Fruit fly (Drosophila melanogaster): ENCODE results near the gene CG4119.
A peak's percentile ranks its signal among the peaks of the same experiment; 100 is the strongest.

Gene CG4119

DNA sequence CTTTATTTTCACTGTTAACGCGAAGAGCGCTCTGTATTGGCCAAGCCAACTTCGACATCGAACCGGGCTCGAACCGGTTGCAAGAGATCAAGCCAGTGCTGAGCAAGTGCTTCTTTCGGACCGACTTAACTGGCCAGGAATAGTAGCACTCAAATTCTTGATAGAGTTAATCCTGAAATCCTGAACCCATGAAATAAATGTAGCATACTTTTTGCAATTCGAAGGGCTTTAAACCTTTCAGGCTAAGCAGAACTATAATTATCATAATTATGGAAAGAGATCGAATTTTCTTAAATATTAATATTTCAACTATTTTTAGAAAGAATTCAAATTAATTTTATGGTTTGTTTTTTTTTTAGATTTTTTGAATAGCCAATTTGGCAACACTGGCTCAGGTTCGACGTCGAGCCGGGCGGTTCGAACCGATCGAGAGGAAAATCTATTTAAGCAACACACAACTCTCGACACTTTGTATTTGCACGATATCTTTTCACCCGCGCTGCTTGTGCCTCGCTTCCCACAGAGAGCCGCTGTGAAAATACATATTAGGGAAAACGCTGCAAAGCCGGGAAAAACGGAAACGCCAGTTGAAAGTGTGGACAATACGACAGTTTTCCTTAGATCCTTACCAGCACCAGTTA, 32.4 kb downstream of the CG4119 start, which contains the start of gene AdamTS-B (continued):
- TF ChIP-seq topi (GFP tag; optimal IDR thresholded peaks at IDR 0.05) (peak; percentile 66), achi (GFP tag; optimal IDR thresholded peaks at IDR 0.05) (peak; percentile 71), CG8119 (GFP tag; IDR thresholded peaks at IDR 0.05) (peak; percentile 80), CG11762 (GFP tag; optimal IDR thresholded peaks at IDR 0.05; ENCODE audit: insufficient read depth) (peak; percentile 45), CG8319 (GFP tag; optimal IDR thresholded peaks at IDR 0.05) (peak; percentile 16), Gug (GFP tag; IDR thresholded peaks at IDR 0.05) (peak; percentile 63; the same call in 1 of the 2 replicates), CG31627 (GFP tag; optimal IDR thresholded peaks at IDR 0.05) (peak; percentile 55), svp (GFP tag) (no peak), esn (GFP tag; optimal IDR thresholded peaks at IDR 0.05) (peak; percentile 67), Smox (GFP tag; optimal IDR thresholded peaks at IDR 0.05) (peak; percentile 70), CG10669 (GFP tag; optimal IDR thresholded peaks at IDR 0.05) (peak; percentile 73), Met (GFP tag; optimal IDR thresholded peaks at IDR 0.05) (peak; percentile 77), Hr39 (GFP tag; optimal IDR thresholded peaks at IDR 0.05) (peak; percentile 35), Ets21C (GFP tag; optimal IDR thresholded peaks at IDR 0.05) (peak; percentile 26), CG3919 (GFP tag; optimal IDR thresholded peaks at IDR 0.05) (peak; percentile 62), CG6854 (GFP tag; optimal IDR thresholded peaks at IDR 0.05) (peak; percentile 48), dac (GFP tag; optimal IDR thresholded peaks at IDR 0.05) (peak; percentile 46), Eip78C (GFP tag) (peak; percentile 22), dsx (GFP tag; optimal IDR thresholded peaks at IDR 0.05; ENCODE audit: poor library complexity, severe bottlenecking) (peak; percentile 57)

- TF ChIP-seq Hr39 (GFP tag; optimal IDR thresholded peaks at IDR 0.05): peak; percentile 67
- peak; percentile 73 for TF ChIP-seq Met (GFP tag; optimal IDR thresholded peaks at IDR 0.05)
- TF ChIP-seq CG16779 (tag; optimal IDR thresholded peaks at IDR 0.05): peak; percentile 37
- no peak for TF ChIP-seq fkh (GFP tag; optimal IDR thresholded peaks at IDR 0.05)
- peak; percentile 44 for TF ChIP-seq Sox15 (GFP tag; optimal IDR thresholded peaks at IDR 0.05)
- TF ChIP-seq CG3032 (tag; optimal IDR thresholded peaks at IDR 0.05): peak; percentile 51
- no peak for TF ChIP-seq Hr38 (GFP tag; optimal IDR thresholded peaks at IDR 0.05)
- TF ChIP-seq CG8119 (GFP tag; IDR thresholded peaks at IDR 0.05): peak; percentile 73
- peak; percentile 45 for TF ChIP-seq CG8632 (GFP tag; optimal IDR thresholded peaks at IDR 0.05)
- no peak for TF ChIP-seq CG9139 (GFP tag; optimal IDR thresholded peaks at IDR 0.05)
- peak; percentile 69 for TF ChIP-seq Eip75B (GFP tag; optimal IDR thresholded peaks at IDR 0.05)
- peak; percentile 60 for TF ChIP-seq dsx (GFP tag; optimal IDR thresholded peaks at IDR 0.05; ENCODE audit: poor library complexity, severe bottlenecking)
- TF ChIP-seq CG8319 (GFP tag; optimal IDR thresholded peaks at IDR 0.05): peak; percentile 21
- TF ChIP-seq Smox (GFP tag; optimal IDR thresholded peaks at IDR 0.05): peak; percentile 63
- TF ChIP-seq Gug (GFP tag; IDR thresholded peaks at IDR 0.05): peak; percentile 57
- TF ChIP-seq Eip93F (GFP tag; optimal IDR thresholded peaks at IDR 0.05): no peak
- TF ChIP-seq CG3919 (GFP tag; optimal IDR thresholded peaks at IDR 0.05): peak; percentile 70
- peak; percentile 81 for TF ChIP-seq CG32006 (GFP tag; optimal IDR thresholded peaks at IDR 0.05)
- no peak for TF ChIP-seq CG6854 (GFP tag; optimal IDR thresholded peaks at IDR 0.05)
- TF ChIP-seq CG6276 (GFP tag; optimal IDR thresholded peaks at IDR 0.05): peak; percentile 57
- TF ChIP-seq acj6 (GFP tag; optimal IDR thresholded peaks at IDR 0.05): peak; percentile 67
- TF ChIP-seq ss (GFP tag; optimal IDR thresholded peaks at IDR 0.05): peak; percentile 2 to 60
- peak; percentile 32 to 43 for TF ChIP-seq salr (GFP tag; optimal IDR thresholded peaks at IDR 0.05)
- TF ChIP-seq CG34406 (GFP tag; optimal IDR thresholded peaks at IDR 0.05): peak; percentile 52
- peak; percentile 61 for TF ChIP-seq Sox102F (GFP tag; optimal IDR thresholded peaks at IDR 0.05)
- peak; percentile 60 for TF ChIP-seq Ets96B (tag; optimal IDR thresholded peaks at IDR 0.05)
- peak; percentile 81 for TF ChIP-seq pdm3 (GFP tag; optimal IDR thresholded peaks at IDR 0.05)
- TF ChIP-seq Eip78C (GFP tag): peak; percentile 93
- peak; percentile 62 for TF ChIP-seq achi (GFP tag; optimal IDR thresholded peaks at IDR 0.05)
- TF ChIP-seq CG1621 (tag; optimal IDR thresholded peaks at IDR 0.05): peak; percentile 49
- peak; percentile 14 for TF ChIP-seq fd59A (GFP tag; optimal IDR thresholded peaks at IDR 0.05)
- TF ChIP-seq CG11902 (GFP tag; optimal IDR thresholded peaks at IDR 0.05): peak; percentile 24
- TF ChIP-seq CG10669 (GFP tag; optimal IDR thresholded peaks at IDR 0.05): peak; percentile 64
- TF ChIP-seq esn (GFP tag; optimal IDR thresholded peaks at IDR 0.05): peak; percentile 71
- peak; percentile 49; the same call in 1 of the 3 replicates for TF ChIP-seq eg (GFP tag; IDR thresholded peaks at IDR 0.05)
- no peak for TF ChIP-seq Blimp-1 (GFP tag; optimal IDR thresholded peaks at IDR 0.05)
- TF ChIP-seq spab (GFP tag; optimal IDR thresholded peaks at IDR 0.05): peak; percentile 42
- peak; percentile 75 for TF ChIP-seq Hr4 (GFP tag; optimal IDR thresholded peaks at IDR 0.05)
- peak; percentile 66 for TF ChIP-seq Sox14 (GFP tag; optimal IDR thresholded peaks at IDR 0.05)
Observed at dm6 chrX:5699824-5700498, 34.1 kb downstream of the CG4119 start.
